Worm (Caenorhabditis elegans) whole organism, late embryonic: Measurements from ENCODE around the gene F28B1.9.

Experiments
- C08G9.2 ChIP-seq: sonication (generic microtip); optimal IDR thresholded peaks from 2 replicates; lab custom pipeline; 2016; ENCODE audit warnings: mild to moderate bottlenecking, missing genetic modification characterization, moderate library complexity, missing compliant biosample characterization
- ama-1 ChIP-seq: fragments of 150-350 bp; optimal IDR thresholded peaks from 2 replicates; lab custom pipeline; 2014
- ceh-14 ChIP-seq: sonication (generic microtip); optimal IDR thresholded peaks from 2 replicates; lab custom pipeline; 2016; ENCODE audit warnings: missing genotype, missing genetic modification characterization, missing compliant biosample characterization
- ceh-2 ChIP-seq: sonication (generic microtip); optimal IDR thresholded peaks from 2 replicates; lab custom pipeline; 2016; ENCODE audit warnings: missing genotype, missing genetic modification characterization, missing compliant biosample characterization
- ceh-34 ChIP-seq: sonication (generic microtip); optimal IDR thresholded peaks from 2 replicates; lab custom pipeline; 2016; ENCODE audit warnings: mild to moderate bottlenecking, missing genetic modification characterization, missing compliant biosample characterization
- elt-2 ChIP-seq: sonication (generic microtip); optimal IDR thresholded peaks from 2 replicates; lab custom pipeline; 2016; ENCODE audit warnings: missing genetic modification reagents, missing genetic modification characterization, missing compliant biosample characterization
- hlh-6 ChIP-seq: sonication (generic microtip); optimal IDR thresholded peaks from 2 replicates; lab custom pipeline; 2016; ENCODE audit warnings: missing genotype, missing genetic modification characterization, missing compliant biosample characterization
- nhr-11 ChIP-seq: fragments of 150-350 bp; optimal IDR thresholded peaks from 2 replicates; lab custom pipeline; 2014; ENCODE audit warnings: missing biosample characterization, missing genetic modification characterization
- sox-4 ChIP-seq: sonication (generic microtip); optimal IDR thresholded peaks from 2 replicates; lab custom pipeline; 2017; ENCODE audit warnings: mild to moderate bottlenecking, missing genetic modification characterization, inconsistent platforms, missing compliant biosample characterization
- syd-9 ChIP-seq: sonication (generic microtip); optimal IDR thresholded peaks from 2 replicates; lab custom pipeline; 2016; ENCODE audit warnings: mild to moderate bottlenecking, missing genetic modification characterization, moderate library complexity, missing compliant biosample characterization
- tbx-2 ChIP-seq: sonication (generic microtip); optimal IDR thresholded peaks from 2 replicates; lab custom pipeline; 2016; ENCODE audit warnings: missing genetic modification characterization, missing compliant biosample characterization
- unc-55 ChIP-seq: sonication (generic microtip); optimal IDR thresholded peaks from 2 replicates; lab custom pipeline; 2017; ENCODE audit warnings: missing biosample characterization, missing genetic modification reagents, missing genetic modification characterization

- TF ChIP-seq ama-1 (lab: Kevin White, UChicago): no peak
- no peak for TF ChIP-seq ceh-34 (tag; lab: Kevin White, UChicago)
- TF ChIP-seq ceh-2 (tag; lab: Kevin White, UChicago): no peak
- no peak for TF ChIP-seq hlh-6 (tag; lab: Kevin White, UChicago)
- TF ChIP-seq C08G9.2 (tag; lab: Kevin White, UChicago): no peak
- no peak for TF ChIP-seq tbx-2
- no peak for TF ChIP-seq unc-55 (GFP tag; lab: Kevin White, UChicago)
- TF ChIP-seq nhr-11 (tag; lab: Kevin White, UChicago): no peak
- TF ChIP-seq elt-2 (tag; lab: Kevin White, UChicago): no peak
- TF ChIP-seq sox-4 (tag; lab: Kevin White, UChicago): no peak
- no peak for TF ChIP-seq ceh-14 (tag; lab: Kevin White, UChicago)
- no peak for TF ChIP-seq syd-9
These were observed 35.4 kb upstream of the F28B1.9 start, which contains the start of gene F49H6.15 for ce11 chrV:17026289-17026688.
